Worm (Caenorhabditis elegans) whole organism, young adult: ENCODE data around the gene asp-8.
A peak's percentile ranks its signal among the peaks of the same experiment; 100 is the strongest.

Experiments
- B0261.1 ChIP-seq: sonication (generic microtip); optimal IDR thresholded peaks from 2 replicates; lab custom pipeline; 2016; ENCODE audit warnings: mild to moderate bottlenecking, missing genetic modification characterization, moderate library complexity, missing compliant biosample characterization
- C06A6.2 ChIP-seq: fragments of 200-800 bp; sonication (Bioruptor generic); conservative IDR thresholded peaks from 2 replicates; pipeline ENCODE4 v1.3.6; 2022; ENCODE audit warnings: missing genetic modification characterization, missing compliant biosample characterization
- C17E4.6 ChIP-seq: fragments of 200-800 bp; sonication (Bioruptor generic); IDR thresholded peaks from 2 replicates; pipeline ENCODE4 v1.3.6; 2022; ENCODE audit warnings: missing genetic modification reagents, missing genetic modification characterization, missing compliant biosample characterization
- F52B5.7 ChIP-seq: sonication (generic microtip); optimal IDR thresholded peaks from 2 replicates; lab custom pipeline; 2016; ENCODE audit warnings: mild to moderate bottlenecking, missing genetic modification characterization, missing compliant biosample characterization
- F57A8.1 ChIP-seq: fragments of 200-800 bp; sonication (Bioruptor generic); optimal IDR thresholded peaks from 2 replicates; lab custom pipeline; 2018; ENCODE audit warnings: mild to moderate bottlenecking, missing genetic modification characterization, moderate library complexity, missing compliant biosample characterization
- T07F8.4 ChIP-seq: sonication (generic microtip); optimal IDR thresholded peaks from 2 replicates; lab custom pipeline; 2016; ENCODE audit warnings: mild to moderate bottlenecking, missing genetic modification characterization, moderate library complexity, missing compliant biosample characterization
- T26A5.8 ChIP-seq: sonication (generic microtip); optimal IDR thresholded peaks from 2 replicates; lab custom pipeline; 2016; ENCODE audit warnings: missing genetic modification characterization, missing compliant biosample characterization
- Y53G8AR.9 ChIP-seq: fragments of 200-800 bp; sonication (Bioruptor generic); conservative IDR thresholded peaks from 2 replicates; pipeline ENCODE4 v1.3.6; 2022; ENCODE audit warnings: missing genetic modification reagents, missing genetic modification characterization, missing compliant biosample characterization
- Y56A3A.18 ChIP-seq: fragments of 200-800 bp; sonication (Bioruptor generic); IDR thresholded peaks from 2 replicates; pipeline ENCODE4 v1.3.6; 2022; ENCODE audit warnings: missing genetic modification reagents, missing genetic modification characterization, missing compliant biosample characterization
- Y95B8A.8 ChIP-seq: fragments of 200-800 bp; sonication (Bioruptor generic); IDR thresholded peaks from 2 replicates; pipeline ENCODE4 v1.3.6; 2022; ENCODE audit warnings: missing genetic modification reagents, missing genetic modification characterization, missing compliant biosample characterization
- ama-1 ChIP-seq, 3 experiments: fragments of 150-350 bp in 1 of 3; sonication (generic microtip) in 2 of 3; optimal IDR thresholded peaks; 2 replicates each; lab custom pipeline; 2014 to 2018; ENCODE audit warnings: missing biosample characterization in 2 of 3, missing genetic modification characterization in 2 of 3, missing genetic modification reagents in 2 of 3
- aptf-2 ChIP-seq: fragments of 200-800 bp; sonication (Bioruptor generic); conservative IDR thresholded peaks from 2 replicates; pipeline ENCODE4 v1.3.6; 2022; ENCODE audit warnings: missing genetic modification reagents, missing genetic modification characterization, missing compliant biosample characterization
- attf-5 ChIP-seq: fragments of 200-800 bp; sonication (Bioruptor generic); optimal IDR thresholded peaks from 2 replicates; lab custom pipeline; 2018; ENCODE audit warnings: mild to moderate bottlenecking, missing genetic modification characterization, missing compliant biosample characterization
- bed-2 ChIP-seq: fragments of 200-800 bp; sonication (Bioruptor generic); IDR thresholded peaks from 2 replicates; pipeline ENCODE4 v1.3.6; 2022; ENCODE audit warnings: missing genetic modification reagents, missing genetic modification characterization, missing compliant biosample characterization
- cebp-1 ChIP-seq, 2 experiments: fragments of 200-800 bp in 1 of 2; sonication (Bioruptor generic) in 1 of 2; sonication (generic microtip) in 1 of 2; IDR thresholded peaks in 1 of 2; optimal IDR thresholded peaks in 1 of 2; 2 replicates each; pipeline versions ENCODE4 v1.3.6 to Lab custom; 2017 to 2022; ENCODE audit warnings: missing compliant biosample characterization in 2 of 2, missing genetic modification characterization in 2 of 2, mild to moderate bottlenecking in 1 of 2, missing genetic modification reagents in 1 of 2, moderate library complexity in 1 of 2
- ceh-100 ChIP-seq: fragments of 200-800 bp; sonication (Bioruptor generic); IDR thresholded peaks from 2 replicates; pipeline ENCODE4 v1.3.6; 2022; ENCODE audit warnings: missing genetic modification reagents, missing genetic modification characterization, missing compliant biosample characterization
- ceh-40 ChIP-seq: fragments of 200-800 bp; sonication (Bioruptor generic); IDR thresholded peaks from 2 replicates; pipeline ENCODE4 v1.3.6; 2022; ENCODE audit warnings: missing genetic modification characterization, missing compliant biosample characterization
- chd-7 ChIP-seq: sonication (generic microtip); optimal IDR thresholded peaks from 2 replicates; lab custom pipeline; 2016; ENCODE audit warnings: mild to moderate bottlenecking, missing genetic modification characterization, moderate library complexity, missing compliant biosample characterization
- dpff-1 ChIP-seq: sonication (generic microtip); optimal IDR thresholded peaks from 2 replicates; lab custom pipeline; 2017; ENCODE audit warnings: mild to moderate bottlenecking, missing genetic modification characterization, missing compliant biosample characterization
- dpl-1 ChIP-seq: fragments of 150-350 bp; optimal IDR thresholded peaks from 2 replicates; lab custom pipeline; 2014; ENCODE audit warnings: missing biosample characterization, missing genetic modification reagents, missing genetic modification characterization
- egrh-3 ChIP-seq: fragments of 200-800 bp; sonication (Bioruptor generic); IDR thresholded peaks from 2 replicates; pipeline ENCODE4 v1.3.6; 2022; ENCODE audit warnings: missing genetic modification reagents, missing genetic modification characterization, missing compliant biosample characterization
- ets-4 ChIP-seq: fragments of 200-800 bp; sonication (Bioruptor generic); optimal IDR thresholded peaks from 2 replicates; lab custom pipeline; 2018; ENCODE audit warnings: mild to moderate bottlenecking, missing genetic modification characterization, missing compliant biosample characterization
- gei-17 ChIP-seq: fragments of 200-800 bp; sonication (Bioruptor generic); optimal IDR thresholded peaks from 2 replicates; lab custom pipeline; 2018; ENCODE audit warnings: mild to moderate bottlenecking, missing genetic modification characterization, missing compliant biosample characterization
- him-1 ChIP-seq: sonication (generic microtip); optimal IDR thresholded peaks from 2 replicates; lab custom pipeline; 2016; ENCODE audit warnings: missing genotype, missing genetic modification reagents, missing genetic modification characterization, missing compliant biosample characterization
- hmg-20 ChIP-seq: fragments of 200-800 bp; sonication (Bioruptor generic); IDR thresholded peaks from 2 replicates; pipeline ENCODE4 v1.3.6; 2022; ENCODE audit warnings: missing genetic modification reagents, missing genetic modification characterization, missing compliant biosample characterization
- hsf-1 ChIP-seq: fragments of 200-800 bp; sonication (Bioruptor generic); IDR thresholded peaks from 2 replicates; pipeline ENCODE4 v1.3.6; 2022; ENCODE audit warnings: missing genetic modification reagents, missing genetic modification characterization, missing compliant biosample characterization
- mxl-1 ChIP-seq: sonication (generic microtip); optimal IDR thresholded peaks from 2 replicates; lab custom pipeline; 2016; ENCODE audit warnings: missing genetic modification characterization, missing compliant biosample characterization
- nfya-1 ChIP-seq: sonication (generic microtip); optimal IDR thresholded peaks from 2 replicates; lab custom pipeline; 2017; ENCODE audit warnings: antibody characterized with exemption, missing compliant biosample characterization, missing genetic modification characterization, borderline replicate concordance; ENCODE audit not compliant: insufficient read depth
- nfya-2 ChIP-seq: fragments of 200-800 bp; sonication (Bioruptor generic); IDR thresholded peaks from 2 replicates; pipeline ENCODE4 v1.3.6; 2022; ENCODE audit warnings: missing genetic modification reagents, missing genetic modification characterization, missing compliant biosample characterization
- pbrm-1 ChIP-seq: fragments of 200-800 bp; sonication (Bioruptor generic); IDR thresholded peaks from 2 replicates; pipeline ENCODE4 v1.3.6; 2022; ENCODE audit warnings: missing genetic modification reagents, missing genetic modification characterization, missing compliant biosample characterization
- sdz-38 ChIP-seq: sonication (generic microtip); optimal IDR thresholded peaks from 2 replicates; lab custom pipeline; 2016; ENCODE audit warnings: missing genotype, missing genetic modification characterization, missing compliant biosample characterization
- sea-2 ChIP-seq: fragments of 200-800 bp; sonication (Bioruptor generic); IDR thresholded peaks from 2 replicates; pipeline ENCODE4 v1.3.6; 2022; ENCODE audit warnings: missing genetic modification characterization, missing compliant biosample characterization
- snpc-1.1 ChIP-seq: sonication (generic microtip); optimal IDR thresholded peaks from 2 replicates; lab custom pipeline; 2017; ENCODE audit warnings: missing genetic modification characterization, mild to moderate bottlenecking, missing compliant biosample characterization, antibody characterized with exemption, moderate library complexity, missing genotype, missing genetic modification reagents; ENCODE audit not compliant: insufficient read depth
- tbx-9 ChIP-seq: sonication (generic microtip); optimal IDR thresholded peaks from 2 replicates; lab custom pipeline; 2016; ENCODE audit warnings: borderline replicate concordance, missing genetic modification characterization, inconsistent platforms, missing compliant biosample characterization
- unc-130 ChIP-seq: sonication (generic microtip); optimal IDR thresholded peaks from 2 replicates; lab custom pipeline; 2016; ENCODE audit warnings: missing genetic modification reagents, missing genetic modification characterization, missing compliant biosample characterization
- zfh-2 ChIP-seq: fragments of 200-800 bp; sonication (Bioruptor generic); conservative IDR thresholded peaks from 2 replicates; pipeline ENCODE4 v1.3.6; 2022; ENCODE audit warnings: missing genetic modification reagents, missing genetic modification characterization, missing compliant biosample characterization
- ztf-22 ChIP-seq: fragments of 200-800 bp; sonication (Bioruptor generic); optimal IDR thresholded peaks from 2 replicates; lab custom pipeline; 2018; ENCODE audit warnings: mild to moderate bottlenecking, missing genetic modification characterization, moderate library complexity, missing compliant biosample characterization
- ztf-3 ChIP-seq: fragments of 200-800 bp; sonication (Bioruptor generic); optimal IDR thresholded peaks from 2 replicates; lab custom pipeline; 2018; ENCODE audit warnings: mild to moderate bottlenecking, missing genetic modification characterization, missing compliant biosample characterization

asp-8 gene

DNA sequence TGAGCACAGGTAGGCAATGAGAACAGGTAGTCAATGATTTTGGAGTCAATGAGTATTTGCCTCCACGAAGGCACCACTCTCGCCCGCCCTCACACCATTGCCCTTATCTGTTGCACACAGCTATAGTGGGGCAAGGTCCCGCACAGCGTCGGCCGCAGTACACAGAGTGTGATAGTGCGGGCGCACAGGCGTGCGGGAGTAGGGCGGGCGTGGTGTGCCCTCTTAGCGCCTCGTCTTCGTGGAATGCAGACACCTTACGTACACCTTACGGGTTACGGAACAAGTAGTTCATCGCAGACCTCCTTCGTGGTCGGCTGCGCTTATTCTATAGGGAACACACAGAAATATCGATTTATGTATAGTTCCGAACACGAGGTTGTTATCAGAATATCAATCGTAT, 6.4 kb upstream of the asp-8 start:
- TF ChIP-seq zfh-2 (GFP tag; lab: Robert Waterston, UW) (peak; percentile 67), B0261.1 (tag; lab: Kevin White, UChicago) (no peak), C17E4.6 (GFP tag; lab: Robert Waterston, UW) (no peak), aptf-2 (GFP tag; lab: Robert Waterston, UW) (no peak), Y95B8A.8 (GFP tag; lab: Robert Waterston, UW) (no peak)

- no peak for TF ChIP-seq snpc-1.1 (tag; lab: Kevin White, UChicago)
- TF ChIP-seq pbrm-1 (GFP tag; lab: Robert Waterston, UW): no peak
- no peak for TF ChIP-seq dpl-1 (GFP tag; lab: Kevin White, UChicago)
- TF ChIP-seq ama-1 (optimal IDR thresholded peaks at IDR 0.05; lab: Kevin White, UChicago): no peak
- TF ChIP-seq ama-1 (GFP tag; optimal IDR thresholded peaks at IDR 0.05; lab: Kevin White, UChicago): no peak
Observed at ce11 chrV:3021306-3021705, 3.0 kb upstream of the asp-8 start, which contains the start of gene irld-12. irld-12 (minus strand) TSS chrV:3021406.

- no peak for TF ChIP-seq T26A5.8 (tag; lab: Kevin White, UChicago)
- no peak for TF ChIP-seq hsf-1 (GFP tag; lab: Robert Waterston, UW)
- no peak for TF ChIP-seq sdz-38 (tag; lab: Kevin White, UChicago)
- TF ChIP-seq gei-17 (GFP tag; lab: Kevin White, UChicago): no peak
- no peak for TF ChIP-seq mxl-1
Observed at ce11 chrV:3028205-3028604, 3.9 kb downstream of the asp-8 start, which contains the start of gene asp-7. asp-7 (plus strand) TSS chrV:3028285.

DNA sequence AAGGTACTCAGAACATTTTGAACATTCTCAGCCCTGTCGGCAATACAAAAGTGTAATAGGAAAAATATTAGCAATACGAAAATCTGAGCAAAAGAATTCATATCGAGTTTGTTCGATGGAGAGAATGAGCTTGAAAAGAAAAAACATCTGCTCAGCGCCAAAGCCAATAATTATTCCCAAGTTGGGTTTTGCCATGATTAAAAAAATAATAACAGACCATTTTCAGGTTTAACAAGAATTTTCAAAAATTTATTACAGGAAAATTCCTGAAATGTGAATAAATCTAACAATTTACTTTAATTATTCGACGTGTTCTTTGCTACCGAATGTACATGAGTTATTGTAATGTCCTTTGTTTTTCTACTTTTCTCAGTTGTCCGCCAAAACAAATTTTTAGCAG, 8.0 kb downstream of the asp-8 start, which contains the start of gene irld-38:
Gene irld-38 (minus strand): TSS at position 101 of the 400 bp plus-strand sequence.
- TF ChIP-seq zfh-2 (GFP tag; lab: Robert Waterston, UW): no peak
- no peak for TF ChIP-seq ets-4
- no peak for TF ChIP-seq ceh-100 (GFP tag; lab: Robert Waterston, UW)
- TF ChIP-seq ztf-22 (GFP tag; lab: Kevin White, UChicago): no peak
- TF ChIP-seq C06A6.2: no peak
- TF ChIP-seq Y53G8AR.9: no peak
- no peak for TF ChIP-seq mxl-1
- TF ChIP-seq sea-2 (GFP tag; lab: Robert Waterston, UW): no peak
- no peak for TF ChIP-seq nfya-2 (GFP tag; lab: Robert Waterston, UW)

DNA sequence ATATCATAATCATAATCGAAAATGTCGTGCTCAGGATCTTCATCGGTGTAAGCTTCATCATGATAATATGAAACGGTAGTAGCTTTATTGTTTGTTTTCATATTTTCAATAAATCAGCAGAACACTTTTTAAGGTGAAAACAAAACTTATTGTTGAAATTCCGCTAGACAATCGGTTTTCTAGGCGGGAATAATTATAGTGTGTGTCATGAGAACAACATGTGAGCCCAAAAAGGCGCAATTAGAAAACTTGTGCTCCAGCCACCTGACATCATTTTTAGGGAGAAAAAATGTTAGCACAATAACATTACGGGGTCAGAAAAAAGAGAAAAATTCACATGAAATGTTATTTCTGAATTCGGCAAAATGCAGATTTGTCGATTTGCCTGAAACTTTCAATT, 9.9 kb downstream of the asp-8 start, which contains the start of gene srw-8:
Gene srw-8 (minus strand): TSS at position 101 of the 400 bp plus-strand sequence.
- TF ChIP-seq ceh-40 (GFP tag; lab: Robert Waterston, UW) (no peak), hmg-20 (GFP tag; lab: Robert Waterston, UW) (no peak), him-1 (tag; lab: Kevin White, UChicago) (no peak), F52B5.7 (tag; lab: Kevin White, UChicago) (no peak), tbx-9 (tag; lab: Kevin White, UChicago) (no peak), snpc-1.1 (tag; lab: Kevin White, UChicago) (no peak), unc-130 (GFP tag; lab: Kevin White, UChicago) (no peak), egrh-3 (GFP tag; lab: Robert Waterston, UW) (no peak), bed-2 (GFP tag; lab: Robert Waterston, UW) (no peak), Y53G8AR.9 (no peak), Y56A3A.18 (GFP tag; lab: Robert Waterston, UW) (no peak), F57A8.1 (no peak), cebp-1 (GFP tag; IDR thresholded peaks at IDR 0.05; lab: Robert Waterston, UW) (no peak), cebp-1 (tag; optimal IDR thresholded peaks at IDR 0.05; lab: Kevin White, UChicago) (no peak), dpff-1 (tag; lab: Kevin White, UChicago) (no peak), nfya-1 (tag; lab: Kevin White, UChicago) (no peak), ztf-3 (GFP tag; lab: Kevin White, UChicago) (no peak), Y95B8A.8 (GFP tag; lab: Robert Waterston, UW) (no peak), T07F8.4 (tag; lab: Kevin White, UChicago) (no peak), attf-5 (GFP tag; lab: Kevin White, UChicago) (no peak), chd-7 (no peak)
- TF ChIP-seq, all 124 proteins: peak for 0
